Worm (Caenorhabditis elegans): Measurements from ENCODE around the gene C06E8.5.

Gene C06E8.5

DNA sequence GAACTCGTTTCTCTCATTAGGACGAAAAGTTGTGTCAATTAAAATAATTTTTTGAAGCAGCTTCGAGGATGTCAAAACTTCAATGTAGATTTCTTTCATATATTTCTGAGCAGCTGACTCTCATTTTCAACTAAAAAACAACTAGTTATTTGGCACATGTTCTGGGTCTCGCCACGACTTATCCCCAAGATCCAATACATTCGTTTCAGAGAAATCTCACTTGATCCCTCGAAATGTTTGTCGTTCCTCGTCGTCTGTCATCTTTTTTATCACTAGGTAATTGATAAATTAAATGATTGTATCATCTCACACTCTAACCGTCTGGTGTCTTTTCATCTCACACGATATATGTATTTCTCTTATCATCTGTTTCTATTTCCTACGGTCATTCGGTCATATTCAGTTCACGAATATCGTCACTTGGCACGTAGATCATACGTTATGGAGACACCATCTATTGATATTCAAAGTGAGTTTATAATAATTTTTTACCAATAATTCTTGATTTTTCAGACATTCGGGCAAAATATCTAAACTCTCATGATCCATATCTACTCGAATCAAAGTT, 43.2 kb downstream of the C06E8.5 start, which contains the start of the genes rpn-6.1 and F57B9.1:
TSS of gene rpn-6.1 (minus strand) at position 65 of the 568 bp plus-strand sequence.
TSS of gene F57B9.1 (plus strand) at position 154 of the 568 bp plus-strand sequence.
- TF ChIP-seq unc-42 (tag; optimal IDR thresholded peaks at IDR 0.05) (no peak), nhr-232 (tag; optimal IDR thresholded peaks at IDR 0.05) (no peak), sox-4 (tag; optimal IDR thresholded peaks at IDR 0.05) (no peak), ceh-34 (tag; optimal IDR thresholded peaks at IDR 0.05) (no peak), pha-4 (tag; optimal IDR thresholded peaks at IDR 0.05) (no peak), tbx-2 (tag; optimal IDR thresholded peaks at IDR 0.05) (no peak), odd-2 (tag; optimal IDR thresholded peaks at IDR 0.05) (no peak), pag-3 (tag; optimal IDR thresholded peaks at IDR 0.05; ENCODE audit: borderline replicate concordance) (no peak), eyg-1 (tag; optimal IDR thresholded peaks at IDR 0.05) (no peak), unc-55 (GFP tag; optimal IDR thresholded peaks at IDR 0.05) (peak; percentile 33), elt-2 (tag; optimal IDR thresholded peaks at IDR 0.05) (peak; percentile 43), fkh-6 (tag; optimal IDR thresholded peaks at IDR 0.05) (no peak), unc-86 (tag; optimal IDR thresholded peaks at IDR 0.05) (no peak)

ce11 chrIII:6961167-6961566, 44.1 kb downstream of the C06E8.5 start:
- TF ChIP-seq pag-3 (tag; optimal IDR thresholded peaks at IDR 0.05; ENCODE audit: borderline replicate concordance), result no peak
- no peak for TF ChIP-seq dmd-4 (tag; optimal IDR thresholded peaks at IDR 0.05; ENCODE audit: borderline replicate concordance)
- no peak for TF ChIP-seq ahr-1 (tag; optimal IDR thresholded peaks at IDR 0.05)
- TF ChIP-seq odd-2 (tag; optimal IDR thresholded peaks at IDR 0.05), result peak; percentile 20
- no peak for TF ChIP-seq ceh-9 (tag; optimal IDR thresholded peaks at IDR 0.05)
- peak; percentile 52 for TF ChIP-seq nfya-1 (tag; optimal IDR thresholded peaks at IDR 0.05)
- no peak for TF ChIP-seq ceh-45 (GFP tag; IDR thresholded peaks at IDR 0.05)
- TF ChIP-seq ceh-30 (tag; optimal IDR thresholded peaks at IDR 0.05), result no peak
- no peak for TF ChIP-seq mec-3 (tag; optimal IDR thresholded peaks at IDR 0.05; ENCODE audit: borderline replicate concordance)

DNA sequence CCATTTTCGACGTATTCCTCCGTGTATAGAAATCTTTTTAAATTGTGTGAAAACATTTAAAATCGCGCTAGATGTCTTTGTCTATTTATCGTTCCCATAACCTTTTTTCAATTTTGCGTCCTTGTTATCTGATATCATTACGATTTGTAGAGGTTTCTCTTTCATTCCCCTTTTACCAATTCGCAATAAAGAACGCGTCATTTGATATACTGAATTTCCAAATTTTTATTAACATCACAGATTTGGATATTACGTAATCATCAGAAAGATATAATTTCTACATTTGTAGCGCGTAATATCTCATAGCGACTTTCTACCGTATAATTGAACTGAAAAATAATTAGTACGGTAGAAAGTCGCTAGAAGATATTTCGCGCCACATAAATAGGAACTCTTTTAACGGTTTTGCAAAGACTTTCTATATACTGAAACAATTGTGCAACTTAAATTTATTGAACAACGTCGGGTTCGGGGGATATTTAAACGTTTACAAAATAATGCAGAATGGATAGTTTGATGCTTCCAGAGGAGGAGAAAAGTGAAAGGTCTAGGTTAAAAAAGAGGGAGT, 46.5 kb downstream of the C06E8.5 start:
- TF ChIP-seq hlh-8 (tag; optimal IDR thresholded peaks at IDR 0.05) (no peak), fkh-6 (tag; optimal IDR thresholded peaks at IDR 0.05) (no peak), fax-1 (tag; optimal IDR thresholded peaks at IDR 0.05) (no peak), npax-4 (tag; optimal IDR thresholded peaks at IDR 0.05) (no peak), sox-2 (GFP tag; IDR thresholded peaks at IDR 0.05) (no peak), unc-55 (GFP tag; optimal IDR thresholded peaks at IDR 0.05) (no peak), ztf-16 (tag; optimal IDR thresholded peaks at IDR 0.05) (no peak), madf-2 (tag; optimal IDR thresholded peaks at IDR 0.05) (no peak), pha-4 (tag; optimal IDR thresholded peaks at IDR 0.05) (no peak)

DNA sequence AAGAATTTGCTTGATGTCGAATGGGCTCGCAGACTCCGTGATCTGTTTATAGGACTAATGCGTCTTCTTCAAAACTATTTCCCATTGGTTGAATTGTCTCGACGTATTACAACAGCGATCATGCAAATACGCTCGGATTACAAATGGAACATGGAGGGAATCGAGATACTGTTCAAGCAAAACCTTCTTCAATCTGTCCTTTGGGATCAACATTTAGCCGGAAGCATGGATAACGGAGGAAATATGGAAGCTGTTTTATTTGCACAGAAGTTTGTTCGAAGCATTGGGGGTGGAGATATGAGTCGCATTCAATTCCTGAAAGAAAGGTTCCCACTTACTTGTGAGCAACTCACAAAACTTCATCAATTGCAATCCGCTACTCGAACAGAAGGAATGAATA, 49.5 kb downstream of the C06E8.5 start:
- TF ChIP-seq ceh-22 (tag; optimal IDR thresholded peaks at IDR 0.05), result no peak
- no peak for TF ChIP-seq tbx-2 (tag; optimal IDR thresholded peaks at IDR 0.05)
- no peak for TF ChIP-seq ceh-34 (tag; optimal IDR thresholded peaks at IDR 0.05)
- TF ChIP-seq C08G9.2 (tag; optimal IDR thresholded peaks at IDR 0.05), result no peak
- TF ChIP-seq unc-42 (tag; optimal IDR thresholded peaks at IDR 0.05), result no peak
- no peak for TF ChIP-seq ceh-45 (GFP tag; IDR thresholded peaks at IDR 0.05)
- no peak for TF ChIP-seq ahr-1 (tag; optimal IDR thresholded peaks at IDR 0.05)
- TF ChIP-seq ttx-3 (tag; optimal IDR thresholded peaks at IDR 0.05), result no peak
- no peak for TF ChIP-seq hlh-6 (tag; optimal IDR thresholded peaks at IDR 0.05)
- no peak for TF ChIP-seq nfya-1 (tag; optimal IDR thresholded peaks at IDR 0.05)
- no peak for TF ChIP-seq ceh-14 (tag; optimal IDR thresholded peaks at IDR 0.05)
- TF ChIP-seq ama-1 (optimal IDR thresholded peaks at IDR 0.05), result no peak
- TF ChIP-seq rnt-1 (tag; optimal IDR thresholded peaks at IDR 0.05), result no peak
- no peak for TF ChIP-seq syd-9 (tag; optimal IDR thresholded peaks at IDR 0.05)
- no peak for TF ChIP-seq ets-4 (tag; optimal IDR thresholded peaks at IDR 0.05)
- TF ChIP-seq zip-5 (tag; optimal IDR thresholded peaks at IDR 0.05), result no peak
- no peak for TF ChIP-seq ceh-2 (tag; optimal IDR thresholded peaks at IDR 0.05)

Measured in whole organism, late embryonic.